Worm (Caenorhabditis elegans) whole organism, L1 larva: ENCODE measurements around the gene F54G2.1.

Source experiments
- Y116A8C.19 ChIP-seq: sonication (generic microtip); optimal IDR thresholded peaks from 2 replicates; lab custom pipeline; 2016; ENCODE audit warnings: missing compliant biosample characterization, missing genetic modification characterization, borderline replicate concordance
- blmp-1 ChIP-seq: fragments of 150-350 bp; optimal IDR thresholded peaks from 2 replicates; lab custom pipeline; 2014; ENCODE audit warnings: missing biosample characterization, missing genetic modification characterization
- egl-13 ChIP-seq: sonication (generic microtip); optimal IDR thresholded peaks from 2 replicates; lab custom pipeline; 2016; ENCODE audit warnings: missing genotype, missing genetic modification reagents, missing genetic modification characterization, missing compliant biosample characterization
- egl-27 ChIP-seq, 2 experiments: fragments of 150-350 bp in 1 of 2; sonication (generic microtip); optimal IDR thresholded peaks; 3 replicates each; lab custom pipeline; 2017 to 2018; ENCODE audit warnings: missing biosample characterization in 2 of 2, missing genetic modification characterization in 2 of 2, missing genetic modification reagents in 2 of 2
- jun-1 ChIP-seq: fragments of 150-350 bp; optimal IDR thresholded peaks from 2 replicates; lab custom pipeline; 2014; ENCODE audit warnings: missing biosample characterization, missing genetic modification reagents, missing genetic modification characterization
- lin-39 ChIP-seq: fragments of 150-350 bp; optimal IDR thresholded peaks from 2 replicates; lab custom pipeline; 2014; ENCODE audit warnings: missing biosample characterization, missing genetic modification reagents, missing genetic modification characterization
- lsy-2 ChIP-seq, 2 experiments: fragments of 150-350 bp; optimal IDR thresholded peaks; 2 replicates each; lab custom pipeline; 2014; ENCODE audit warnings: missing biosample characterization in 2 of 2, missing genetic modification characterization in 2 of 2
- nhr-237 ChIP-seq: fragments of 150-350 bp; optimal IDR thresholded peaks from 2 replicates; lab custom pipeline; 2014; ENCODE audit warnings: missing biosample characterization, missing genetic modification characterization
- nhr-47 ChIP-seq: sonication (generic microtip); optimal IDR thresholded peaks from 2 replicates; lab custom pipeline; 2016; ENCODE audit warnings: mild to moderate bottlenecking, missing genetic modification characterization, moderate library complexity, missing compliant biosample characterization
- zag-1 ChIP-seq: fragments of 150-350 bp; optimal IDR thresholded peaks from 2 replicates; lab custom pipeline; 2014; ENCODE audit warnings: missing biosample characterization, missing genetic modification characterization

DNA sequence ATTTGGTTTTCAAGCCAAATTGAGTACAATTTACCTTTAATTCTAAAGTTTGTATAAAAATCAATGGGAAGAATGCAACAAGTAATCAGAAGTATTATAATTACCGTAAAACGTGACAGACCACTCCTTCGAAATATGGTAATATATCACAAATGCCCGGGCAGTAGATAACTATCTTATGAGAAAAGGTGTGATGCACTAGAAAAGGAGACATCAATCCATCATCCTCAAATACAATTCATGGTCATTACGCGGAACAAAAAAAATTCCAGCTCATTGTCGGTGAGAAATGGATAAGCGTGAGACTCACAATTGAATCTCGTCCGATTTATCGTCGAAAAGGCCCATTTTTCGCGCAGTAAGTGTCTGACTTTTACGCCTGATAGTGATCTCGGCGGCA lies 45.0 kb upstream of the F54G2.1 start:
- TF ChIP-seq nhr-47 (tag; lab: Kevin White, UChicago) (no peak), jun-1 (no peak), blmp-1 (tag; lab: Kevin White, UChicago) (no peak), lin-39 (tag; lab: Kevin White, UChicago) (peak; percentile 55), zag-1 (tag; lab: Kevin White, UChicago) (no peak), Y116A8C.19 (no peak), egl-27 (tag; optimal IDR thresholded peaks at IDR 0.05; lab: Kevin White, UChicago) (no peak), egl-13 (tag; lab: Kevin White, UChicago) (no peak), lsy-2 (tag; optimal IDR thresholded peaks at IDR 0.05; lab: Kevin White, UChicago) (no peak), nhr-237 (no peak)
